Fruit fly (Drosophila melanogaster): Measurements from ENCODE around the gene CG2061.

The CG2061 gene

DNA sequence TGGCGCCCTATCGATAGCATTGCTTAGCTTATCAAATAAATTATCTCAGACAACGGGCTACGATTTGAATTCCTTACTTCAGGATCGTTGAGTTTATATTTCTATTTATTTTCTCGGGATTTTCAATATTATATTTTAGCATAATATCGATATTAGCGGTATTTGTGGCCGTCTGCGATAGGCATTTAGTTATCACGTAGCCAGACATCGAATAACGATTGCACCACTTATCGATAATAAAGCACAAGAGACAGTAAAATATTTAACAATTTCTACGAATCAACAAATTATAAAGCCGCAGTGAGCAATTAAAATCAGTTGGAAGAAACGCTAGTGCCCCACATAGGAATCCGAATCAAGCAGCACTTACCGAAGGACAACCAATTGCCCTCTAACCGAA lies 2.1 kb upstream of the CG2061 start, which contains the start of gene CG2076:
Gene CG2076 (plus strand): TSS at position 50 of the 400 bp plus-strand sequence.
- TF ChIP-seq trem (tag; optimal IDR thresholded peaks at IDR 0.05) (peak; percentile 30), mld (GFP tag; IDR thresholded peaks at IDR 0.05; ENCODE audit: partially characterized antibody) (peak; percentile 82), gfzf (GFP tag; optimal IDR thresholded peaks at IDR 0.05) (peak; percentile 14), gcm (GFP tag; optimal IDR thresholded peaks at IDR 0.05) (no peak), CG11093 (GFP tag; IDR thresholded peaks at IDR 0.05) (no peak), CG2116 (GFP tag; optimal IDR thresholded peaks at IDR 0.05) (peak; percentile 73), Scr (GFP tag; IDR thresholded peaks at IDR 0.05; ENCODE audit: partially characterized antibody) (peak; percentile 91), Dref (GFP tag; IDR thresholded peaks at IDR 0.05) (peak; percentile 87), Opbp (GFP tag; IDR thresholded peaks at IDR 0.05; ENCODE audit: partially characterized antibody) (peak; percentile 82; the same call in 2 of the 3 replicates), CG17612 (GFP tag; IDR thresholded peaks at IDR 0.05) (no peak), unc-4 (GFP tag; IDR thresholded peaks at IDR 0.05; ENCODE audit: partially characterized antibody) (peak; percentile 84), CG4617 (GFP tag; optimal IDR thresholded peaks at IDR 0.05; ENCODE audit: borderline replicate concordance) (peak; percentile 12), vvl (GFP tag; IDR thresholded peaks at IDR 0.05) (0 out of 2 replicates have a peak, but pooled peaks have one; percentile 11), HLH4C (GFP tag; IDR thresholded peaks at IDR 0.05; ENCODE audit: partially characterized antibody) (peak; percentile 97), CG14710 (tag; optimal IDR thresholded peaks at IDR 0.05) (peak; percentile 37), Sry-δ (GFP tag; optimal IDR thresholded peaks at IDR 0.05) (peak; percentile 58), sens (GFP tag) (peak; percentile 41), CG3995 (GFP tag; optimal IDR thresholded peaks at IDR 0.05) (peak; percentile 30), nerfin-2 (GFP tag; IDR thresholded peaks at IDR 0.05; ENCODE audit: partially characterized antibody) (peak; percentile 97), Gug (GFP tag; IDR thresholded peaks at IDR 0.05) (no peak), Pdp1 (GFP tag; optimal IDR thresholded peaks at IDR 0.05) (peak in 1 of 2 experiments; percentile 36), CG13287 (GFP tag; IDR thresholded peaks at IDR 0.05; ENCODE audit: partially characterized antibody) (peak; percentile 94), gem (tag; optimal IDR thresholded peaks at IDR 0.05) (no peak), nmo (GFP tag; optimal IDR thresholded peaks at IDR 0.05) (peak; percentile 22), lbe (GFP tag; optimal IDR thresholded peaks at IDR 0.05) (peak; percentile 6), Adf1 (GFP tag; IDR thresholded peaks at IDR 0.05) (no peak), CG16813 (GFP tag; IDR thresholded peaks at IDR 0.05; ENCODE audit: partially characterized antibody) (peak; percentile 89), MESR4 (GFP tag; optimal IDR thresholded peaks at IDR 0.05) (peak; percentile 28), wek (GFP tag; optimal IDR thresholded peaks at IDR 0.05) (peak; percentile 91), Dll (GFP tag; IDR thresholded peaks at IDR 0.05; ENCODE audit: partially characterized antibody) (peak; percentile 90), CG15514 (GFP tag; optimal IDR thresholded peaks at IDR 0.05) (peak; percentile 23), CG42726 (GFP tag; IDR thresholded peaks at IDR 0.05; ENCODE audit: partially characterized antibody) (peak; percentile 58; the same call in 1 of the 2 replicates), zen2 (GFP tag; IDR thresholded peaks at IDR 0.05; ENCODE audit: partially characterized antibody) (peak; percentile 87; the same call in 2 of the 3 replicates), Doc3 (GFP tag; IDR thresholded peaks at IDR 0.05; ENCODE audit: partially characterized antibody) (peak; percentile 86), tna (GFP tag; IDR thresholded peaks at IDR 0.05; ENCODE audit: partially characterized antibody) (peak; percentile 95), Lim3 (GFP tag; IDR thresholded peaks at IDR 0.05) (no peak), CG34224 (GFP tag; IDR thresholded peaks at IDR 0.05; ENCODE audit: partially characterized antibody) (peak; percentile 93), MBD-R2 (GFP tag; IDR thresholded peaks at IDR 0.05) (peak; percentile 57), dpn (GFP tag; optimal IDR thresholded peaks at IDR 0.05) (no peak), knrl (GFP tag; IDR thresholded peaks at IDR 0.05; ENCODE audit: partially characterized antibody) (peak; percentile 89), CG14860 (GFP tag; IDR thresholded peaks at IDR 0.05; ENCODE audit: partially characterized antibody) (peak; percentile 96), eve (GFP tag; optimal IDR thresholded peaks at IDR 0.05) (no peak), E2f2 (GFP tag; IDR thresholded peaks at IDR 0.05) (peak; percentile 82), amos (GFP tag; IDR thresholded peaks at IDR 0.05; ENCODE audit: partially characterized antibody) (peak; percentile 84), sna (GFP tag; IDR thresholded peaks at IDR 0.05; ENCODE audit: partially characterized antibody) (peak; percentile 93), bbx (GFP tag; IDR thresholded peaks at IDR 0.05; ENCODE audit: partially characterized antibody) (peak; percentile 90), toy (GFP tag; IDR thresholded peaks at IDR 0.05) (no peak), CG9817 (tag; optimal IDR thresholded peaks at IDR 0.05) (no peak)

Measured in whole organism, embryonic.